Fruit fly (Drosophila melanogaster) whole organism, embryonic: Measurements from ENCODE around the gene CG12256.

Source experiments
- Antp ChIP-seq: fragments of 200-800 bp; sonication (Bioruptor generic); optimal IDR thresholded peaks from 3 replicates; lab custom pipeline; 2016; ENCODE audit warnings: missing biosample characterization, missing genetic modification characterization
- C15 ChIP-seq: fragments of 200-800 bp; sonication (Bioruptor generic); IDR thresholded peaks from 3 replicates; pipeline ENCODE4 v1.3.6; 2022; ENCODE audit warnings: missing biosample characterization, missing genetic modification characterization
- CG11696 ChIP-seq: fragments of 200-800 bp; sonication (Bioruptor generic); IDR thresholded peaks from 2 replicates; pipeline ENCODE4 v1.3.6; 2022; ENCODE audit warnings: missing biosample characterization, missing genetic modification characterization
- CG12219 ChIP-seq: fragments of 200-800 bp; sonication (Bioruptor generic); optimal IDR thresholded peaks from 3 replicates; lab custom pipeline; 2018; ENCODE audit warnings: missing biosample characterization, mild to moderate bottlenecking, missing genetic modification characterization
- CG1233 ChIP-seq: fragments of 200-800 bp; sonication (Bioruptor generic); optimal IDR thresholded peaks from 4 replicates; lab custom pipeline; 2018; ENCODE audit warnings: missing biosample characterization, mild to moderate bottlenecking, missing genetic modification characterization
- CG12391 ChIP-seq: fragments of 200-800 bp; sonication (Bioruptor generic); optimal IDR thresholded peaks from 3 replicates; lab custom pipeline; 2018; ENCODE audit warnings: missing biosample characterization, mild to moderate bottlenecking, missing genetic modification characterization, moderate library complexity
- CG13424 ChIP-seq: fragments of 200-800 bp; sonication (Bioruptor generic); optimal IDR thresholded peaks from 2 replicates; lab custom pipeline; 2019; ENCODE audit warnings: missing biosample characterization, mild to moderate bottlenecking, missing genetic modification characterization, moderate library complexity
- CG15696 ChIP-seq: fragments of 200-800 bp; sonication (Bioruptor generic); optimal IDR thresholded peaks from 2 replicates; lab custom pipeline; 2019; ENCODE audit warnings: missing biosample characterization, mild to moderate bottlenecking, missing genetic modification characterization, moderate library complexity
- CG17361 ChIP-seq: fragments of 200-800 bp; sonication (Bioruptor generic); IDR thresholded peaks from 3 replicates; pipeline ENCODE4 v1.3.6; 2022; ENCODE audit warnings: missing biosample characterization, missing genetic modification characterization
- CG17912 ChIP-seq: fragments of 200-800 bp; sonication (Bioruptor generic); optimal IDR thresholded peaks from 2 replicates; lab custom pipeline; 2018; ENCODE audit warnings: missing biosample characterization, mild to moderate bottlenecking, missing genetic modification characterization
- CG18764 ChIP-seq: fragments of 200-800 bp; sonication (Bioruptor generic); optimal IDR thresholded peaks from 3 replicates; lab custom pipeline; 2016; ENCODE audit warnings: missing biosample characterization, missing genetic modification characterization
- CG2678 ChIP-seq: fragments of 200-800 bp; sonication (Bioruptor generic); optimal IDR thresholded peaks from 3 replicates; lab custom pipeline; 2019; ENCODE audit warnings: missing biosample characterization, mild to moderate bottlenecking, missing genetic modification characterization, moderate library complexity
- CG3726 ChIP-seq: fragments of 200-800 bp; sonication (Bioruptor generic); IDR thresholded peaks from 3 replicates; pipeline ENCODE4, ENCODE4 v1.3.6; 2022; ENCODE audit warnings: missing biosample characterization, missing genetic modification characterization
- CG3847 ChIP-seq: fragments of 200-800 bp; sonication (Bioruptor generic); IDR thresholded peaks from 2 replicates; pipeline ENCODE4 v1.3.6; 2022; ENCODE audit warnings: missing biosample characterization, missing genetic modification characterization
- CG43689 ChIP-seq: fragments of 200-800 bp; sonication (Bioruptor generic); IDR thresholded peaks from 2 replicates; pipeline ENCODE4 v1.3.6; 2022; ENCODE audit warnings: missing biosample characterization, missing genetic modification characterization
- CG7745 ChIP-seq: fragments of 200-800 bp; sonication (Bioruptor generic); optimal IDR thresholded peaks from 2 replicates; lab custom pipeline; 2018; ENCODE audit warnings: missing biosample characterization, mild to moderate bottlenecking, missing genetic modification characterization, moderate library complexity
- CG9215 ChIP-seq: fragments of 200-800 bp; sonication (Bioruptor generic); IDR thresholded peaks from 2 replicates; pipeline ENCODE4 v1.3.6; 2022; ENCODE audit warnings: missing biosample characterization, missing genetic modification characterization
- Dad ChIP-seq: fragments of 200-800 bp; sonication (Bioruptor generic); optimal IDR thresholded peaks from 3 replicates; lab custom pipeline; 2016; ENCODE audit warnings: missing biosample characterization, missing genetic modification characterization
- Drgx ChIP-seq: fragments of 200-800 bp; sonication (Bioruptor generic); IDR thresholded peaks from 2 replicates; pipeline ENCODE4 v1.3.6; 2022; ENCODE audit warnings: missing biosample characterization, missing genetic modification characterization
- HLH3B ChIP-seq: fragments of 200-800 bp; sonication (Bioruptor generic); IDR thresholded peaks from 2 replicates; pipeline ENCODE4 v1.3.6; 2022; ENCODE audit warnings: missing biosample characterization, missing genetic modification characterization
- Lim3 ChIP-seq: fragments of 200-800 bp; sonication (Bioruptor generic); IDR thresholded peaks from 2 replicates; pipeline ENCODE4 v1.3.6; 2022; ENCODE audit warnings: missing biosample characterization, missing genetic modification characterization
- Mes4 ChIP-seq: fragments of 200-800 bp; sonication (Bioruptor generic); optimal IDR thresholded peaks from 2 replicates; lab custom pipeline; 2016; ENCODE audit warnings: missing biosample characterization, missing genetic modification characterization
- NC2α ChIP-seq: fragments of 200-800 bp; sonication (Bioruptor generic); optimal IDR thresholded peaks from 2 replicates; lab custom pipeline; 2016; ENCODE audit warnings: missing biosample characterization, missing genetic modification characterization
- NfI ChIP-seq: fragments of 200-800 bp; sonication (Bioruptor generic); optimal IDR thresholded peaks from 3 replicates; lab custom pipeline; 2018; ENCODE audit warnings: missing biosample characterization, mild to moderate bottlenecking, missing genetic modification characterization, moderate library complexity
- Spps ChIP-seq: fragments of 200-800 bp; sonication (Bioruptor generic); optimal IDR thresholded peaks from 2 replicates; lab custom pipeline; 2018; ENCODE audit warnings: missing biosample characterization, mild to moderate bottlenecking, missing genetic modification characterization
- Ssrp ChIP-seq: fragments of 200-800 bp; sonication (Bioruptor generic); optimal IDR thresholded peaks from 2 replicates; lab custom pipeline; 2018; ENCODE audit warnings: missing biosample characterization, mild to moderate bottlenecking, missing genetic modification characterization, moderate library complexity
- Taf1 ChIP-seq: fragments of 200-800 bp; sonication (Bioruptor generic); IDR thresholded peaks from 2 replicates; pipeline ENCODE4 v1.3.6; 2022; ENCODE audit warnings: missing biosample characterization, missing genetic modification characterization
- Vsx1 ChIP-seq: fragments of 200-800 bp; sonication (Bioruptor generic); optimal IDR thresholded peaks from 2 replicates; lab custom pipeline; 2017; ENCODE audit warnings: missing biosample characterization, mild to moderate bottlenecking, missing genetic modification characterization, missing genetic modification reagents
- ase ChIP-seq: fragments of 200-800 bp; sonication (Bioruptor generic); IDR thresholded peaks from 3 replicates; pipeline ENCODE4 v1.3.6; 2022; ENCODE audit warnings: missing biosample characterization, missing genetic modification characterization
- ash1 ChIP-seq: fragments of 200-800 bp; sonication (Bioruptor generic); optimal IDR thresholded peaks from 2 replicates; lab custom pipeline; 2018; ENCODE audit warnings: missing biosample characterization, mild to moderate bottlenecking, missing genetic modification characterization
- bcd ChIP-seq: fragments of 200-800 bp; sonication (Bioruptor generic); optimal IDR thresholded peaks from 2 replicates; lab custom pipeline; 2017; ENCODE audit warnings: missing biosample characterization, mild to moderate bottlenecking, missing genetic modification characterization
- dysf ChIP-seq: fragments of 200-800 bp; sonication (Bioruptor generic); IDR thresholded peaks from 3 replicates; pipeline ENCODE4 v1.3.6; 2022; ENCODE audit warnings: missing biosample characterization, missing genetic modification characterization
- fd102C ChIP-seq: fragments of 200-800 bp; sonication (Bioruptor generic); optimal IDR thresholded peaks from 2 replicates; lab custom pipeline; 2018; ENCODE audit warnings: missing biosample characterization, mild to moderate bottlenecking, missing genetic modification characterization, moderate library complexity
- fd64A ChIP-seq: fragments of 200-800 bp; sonication (Bioruptor generic); optimal IDR thresholded peaks from 3 replicates; lab custom pipeline; 2018; ENCODE audit warnings: missing biosample characterization, mild to moderate bottlenecking, missing genetic modification characterization
- gcm ChIP-seq: fragments of 200-800 bp; sonication (Bioruptor generic); optimal IDR thresholded peaks from 2 replicates; lab custom pipeline; 2019; ENCODE audit warnings: missing biosample characterization, mild to moderate bottlenecking, missing genetic modification characterization, moderate library complexity
- lab ChIP-seq: fragments of 200-800 bp; sonication (Bioruptor generic); optimal IDR thresholded peaks from 3 replicates; lab custom pipeline; 2017; ENCODE audit warnings: missing biosample characterization, missing genetic modification characterization, mild to moderate bottlenecking, moderate library complexity, missing genetic modification reagents
- lola ChIP-seq, 3 experiments: fragments of >200 bp in 2 of 3; fragments of 200-800 bp in 1 of 3; sonication (Bioruptor generic) in 1 of 3; optimal IDR thresholded peaks; 2 replicates each; lab custom pipeline; 2017 to 2019; ENCODE audit warnings: missing biosample characterization in 3 of 3, missing genetic modification characterization in 3 of 3, mild to moderate bottlenecking in 1 of 3, moderate library complexity in 1 of 3
- lov ChIP-seq, 2 experiments: fragments of 200-800 bp in 1 of 2; fragments of >200 bp in 1 of 2; sonication (Bioruptor generic) in 1 of 2; IDR thresholded peaks in 1 of 2; optimal IDR thresholded peaks in 1 of 2; 2 replicates in 1 of 2; 3 replicates in 1 of 2; pipeline versions ENCODE4 v1.3.6 to Lab custom; 2017 to 2022; ENCODE audit warnings: missing biosample characterization in 1 of 2, missing genetic modification characterization in 1 of 2
- p53 ChIP-seq: fragments of 200-800 bp; sonication (Bioruptor generic); optimal IDR thresholded peaks from 2 replicates; lab custom pipeline; 2016; ENCODE audit warnings: missing biosample characterization, missing genetic modification characterization
- peb ChIP-seq: fragments of 200-800 bp; sonication (Bioruptor generic); IDR thresholded peaks from 2 replicates; pipeline ENCODE4 v1.3.6; 2022; ENCODE audit warnings: missing biosample characterization, missing genetic modification characterization
- pfk ChIP-seq: fragments of 200-800 bp; sonication (Bioruptor generic); optimal IDR thresholded peaks from 2 replicates; lab custom pipeline; 2018; ENCODE audit warnings: missing biosample characterization, mild to moderate bottlenecking, missing genetic modification characterization, moderate library complexity
- pum ChIP-seq: fragments of 200-800 bp; sonication (Bioruptor generic); optimal IDR thresholded peaks from 2 replicates; lab custom pipeline; 2016; ENCODE audit warnings: missing biosample characterization, missing genetic modification characterization
- ro ChIP-seq: fragments of 200-800 bp; sonication (Bioruptor generic); IDR thresholded peaks from 2 replicates; pipeline ENCODE4 v1.3.6; 2022; ENCODE audit warnings: missing biosample characterization, missing genetic modification characterization
- salm ChIP-seq: fragments of 200-800 bp; sonication (Bioruptor generic); optimal IDR thresholded peaks from 2 replicates; lab custom pipeline; 2018; ENCODE audit warnings: missing biosample characterization, mild to moderate bottlenecking, missing genetic modification characterization
- slp2 ChIP-seq: fragments of 200-800 bp; sonication (Bioruptor generic); optimal IDR thresholded peaks from 2 replicates; lab custom pipeline; 2016; ENCODE audit warnings: missing biosample characterization, missing genetic modification characterization
- so ChIP-seq: fragments of 200-800 bp; sonication (Bioruptor generic); IDR thresholded peaks from 3 replicates; pipeline ENCODE4 v1.3.6; 2022; ENCODE audit warnings: missing biosample characterization, missing genetic modification characterization
- stc ChIP-seq: fragments of 200-800 bp; sonication (Bioruptor generic); IDR thresholded peaks from 2 replicates; pipeline ENCODE4 v1.3.6; 2022; ENCODE audit warnings: missing biosample characterization, missing genetic modification characterization
- vnd ChIP-seq: fragments of 200-800 bp; sonication (Bioruptor generic); IDR thresholded peaks from 3 replicates; pipeline ENCODE4 v1.3.6; 2022; ENCODE audit warnings: missing biosample characterization, missing genetic modification characterization; ENCODE audit not compliant: partially characterized antibody
- zf30C ChIP-seq: fragments of 200-800 bp; sonication (Bioruptor generic); optimal IDR thresholded peaks from 3 replicates; lab custom pipeline; 2018; ENCODE audit warnings: missing biosample characterization, mild to moderate bottlenecking, missing genetic modification characterization

Gene CG12256

dm6 chr3R:12221366-12221916, 4.7 kb downstream of the CG12256 start, which contains the start of gene CG4860 (continued):
- TF ChIP-seq Dad (peak; percentile 87), so (peak; percentile 84), Drgx (GFP tag; lab: Robert Waterston, UW) (peak; percentile 88), C15 (GFP tag; lab: Robert Waterston, UW) (0 out of 3 replicates have a peak, but pooled peaks have one; percentile 5), vnd (GFP tag; lab: Robert Waterston, UW) (no peak), peb (GFP tag; lab: Robert Waterston, UW) (peak; percentile 36; the same call in 1 of the 2 replicates), NfI (GFP tag; lab: Kevin White, UChicago) (peak; percentile 89), CG17361 (GFP tag; lab: Robert Waterston, UW) (no peak; the same call in 2 of the 3 replicates), Lim3 (GFP tag; lab: Robert Waterston, UW) (no peak), CG1233 (GFP tag; lab: Kevin White, UChicago) (peak; percentile 74), salm (peak; percentile 81), stc (GFP tag; lab: Robert Waterston, UW) (peak; percentile 83), gcm (GFP tag; lab: Kevin White, UChicago) (peak; percentile 81), Vsx1 (GFP tag; lab: Kevin White, UChicago) (peak; percentile 76), ro (peak; percentile 67; the same call in 1 of the 2 replicates), CG17912 (peak; percentile 43), Antp (GFP tag; lab: Kevin White, UChicago) (peak; percentile 87), CG11696 (GFP tag; lab: Robert Waterston, UW) (peak; percentile 36; the same call in 1 of the 2 replicates), fd102C (GFP tag; lab: Kevin White, UChicago) (no peak), NC2α (GFP tag; lab: Kevin White, UChicago) (peak; percentile 56), CG9215 (GFP tag; lab: Robert Waterston, UW) (peak; percentile 84), CG3847 (peak; percentile 88), CG3726 (0 out of 3 replicates have a peak, but pooled peaks have one; percentile 24), CG2678 (tag; lab: Kevin White, UChicago) (peak; percentile 91), pum (GFP tag; lab: Kevin White, UChicago) (peak; percentile 84), CG43689 (GFP tag; lab: Robert Waterston, UW) (peak; percentile 63), Taf1 (peak; percentile 71; the same call in 1 of the 2 replicates), Spps (tag; lab: Kevin White, UChicago) (peak; percentile 6), CG12391 (tag; lab: Kevin White, UChicago) (peak; percentile 89), lab (peak; percentile 93), fd64A (no peak), lola (GFP tag; optimal IDR thresholded peaks at IDR 0.05; lab: Kevin White, UChicago) (peak in 1 of 3 experiments; percentile 71), p53 (GFP tag; lab: Kevin White, UChicago) (peak; percentile 69), pfk (GFP tag; lab: Kevin White, UChicago) (no peak), Mes4 (GFP tag; lab: Kevin White, UChicago) (peak; percentile 70), dysf (peak; percentile 90), Ssrp (tag; lab: Kevin White, UChicago) (peak; percentile 83), CG12219 (GFP tag; lab: Kevin White, UChicago) (peak; percentile 70), CG15696 (tag; lab: Kevin White, UChicago) (peak; percentile 32), lov (optimal IDR thresholded peaks at IDR 0.05; lab: Kevin White, UChicago) (no peak), lov (GFP tag; IDR thresholded peaks at IDR 0.05; lab: Robert Waterston, UW) (0 out of 3 replicates have a peak, but pooled peaks have one; percentile 16), CG13424 (tag; lab: Kevin White, UChicago) (peak; percentile 93), CG18764 (GFP tag; lab: Kevin White, UChicago) (peak; percentile 75), bcd (peak; percentile 91), zf30C (GFP tag; lab: Kevin White, UChicago) (no peak), CG7745 (tag; lab: Kevin White, UChicago) (no peak), slp2 (peak; percentile 78), ase (GFP tag; lab: Robert Waterston, UW) (peak; percentile 86; the same call in 2 of the 3 replicates), HLH3B (GFP tag; lab: Robert Waterston, UW) (peak; percentile 86), ash1 (GFP tag; lab: Kevin White, UChicago) (no peak)
